Worm (Caenorhabditis elegans): Measurements from ENCODE around the gene ZK593.3.
A peak's percentile ranks its signal among the peaks of the same experiment; 100 is the strongest.
"Not testable (repeated sequence)": the region's sequence is repeated elsewhere in the genome, so short reads cannot be mapped to it uniquely, and the experiment has no call there.

Gene ZK593.3

DNA sequence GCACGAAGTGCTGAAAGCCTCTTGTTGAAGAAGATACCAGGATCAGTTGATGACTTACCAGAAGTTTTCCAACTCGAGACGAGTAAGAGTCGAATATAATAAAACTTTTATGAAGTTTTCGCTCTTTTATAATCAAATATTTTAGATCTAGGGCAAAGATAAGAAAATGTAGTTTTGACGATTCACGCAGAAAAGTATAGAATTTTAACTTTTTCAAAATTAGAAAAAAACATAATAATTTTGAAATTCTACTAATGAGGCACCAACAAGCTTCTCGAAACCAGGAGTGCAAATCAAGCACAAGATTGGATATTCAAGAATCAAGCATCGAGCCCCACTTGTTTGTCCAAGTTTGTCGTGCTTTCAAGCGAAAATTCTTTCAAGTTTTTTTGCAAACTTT lies 33.3 kb downstream of the ZK593.3 start, which contains the start of gene Y69E1A.1:
Gene Y69E1A.1, minus strand, starts transcription at position 101 of the 400 bp plus-strand sequence.
- TF ChIP-seq ceh-9 (tag; optimal IDR thresholded peaks at IDR 0.05) (no peak), nhr-11 (tag; optimal IDR thresholded peaks at IDR 0.05) (no peak), R02D3.7 (tag; optimal IDR thresholded peaks at IDR 0.05) (no peak)

DNA sequence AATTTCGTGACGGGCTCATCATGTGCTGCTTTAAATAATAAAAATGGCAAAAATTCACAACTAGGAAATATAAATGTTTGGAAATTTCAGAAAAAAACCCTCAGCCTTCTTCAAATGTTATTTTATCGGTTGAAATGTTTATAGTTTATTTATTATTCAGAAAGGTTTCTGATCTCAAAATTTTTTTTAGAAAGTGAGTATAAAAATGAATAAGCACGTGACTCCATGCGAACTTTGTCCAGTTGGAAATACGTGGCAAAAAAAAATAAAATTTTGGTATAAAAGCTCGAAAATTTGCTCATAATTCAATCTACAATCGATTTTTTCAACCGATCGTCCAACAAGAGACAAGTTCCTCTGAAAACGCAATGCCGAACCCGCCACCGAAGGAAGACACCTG lies 34.0 kb downstream of the ZK593.3 start, which contains the start of gene nsph-3.1:
Gene nsph-3.1, plus strand, starts transcription at position 301 of the 400 bp plus-strand sequence.
- no peak for TF ChIP-seq ceh-28 (tag; optimal IDR thresholded peaks at IDR 0.05)
- no peak for TF ChIP-seq mdl-1 (tag; optimal IDR thresholded peaks at IDR 0.05)
- no peak for TF ChIP-seq ceh-9 (tag; optimal IDR thresholded peaks at IDR 0.05)
- TF ChIP-seq unc-39 (tag; optimal IDR thresholded peaks at IDR 0.05) = no peak
- TF ChIP-seq nhr-25 (tag; optimal IDR thresholded peaks at IDR 0.05) = no peak
- TF ChIP-seq nhr-23 (tag; optimal IDR thresholded peaks at IDR 0.05) = no peak
- no peak for TF ChIP-seq elt-2 (tag; optimal IDR thresholded peaks at IDR 0.05)
- no peak for TF ChIP-seq mml-1 (tag; optimal IDR thresholded peaks at IDR 0.05)
- TF ChIP-seq nhr-67 (tag; optimal IDR thresholded peaks at IDR 0.05) = no peak
- TF ChIP-seq snpc-4 (tag; optimal IDR thresholded peaks at IDR 0.05) = no peak
- TF ChIP-seq elt-3 (tag; optimal IDR thresholded peaks at IDR 0.05) = no peak
- TF ChIP-seq R02D3.7 (tag; optimal IDR thresholded peaks at IDR 0.05) = no peak
- no peak for TF ChIP-seq zag-1 (tag; optimal IDR thresholded peaks at IDR 0.05)
- no peak for TF ChIP-seq nhr-77 (tag; optimal IDR thresholded peaks at IDR 0.05)
- TF ChIP-seq fkh-10 (GFP tag; optimal IDR thresholded peaks at IDR 0.05) = no peak
- no peak for TF ChIP-seq aly-2 (tag; optimal IDR thresholded peaks at IDR 0.05)
- no peak for TF ChIP-seq pha-4 (tag; optimal IDR thresholded peaks at IDR 0.05)
- no peak for TF ChIP-seq egl-27 (tag; optimal IDR thresholded peaks at IDR 0.05)
- no peak for TF ChIP-seq ama-1 (optimal IDR thresholded peaks at IDR 0.05)

DNA sequence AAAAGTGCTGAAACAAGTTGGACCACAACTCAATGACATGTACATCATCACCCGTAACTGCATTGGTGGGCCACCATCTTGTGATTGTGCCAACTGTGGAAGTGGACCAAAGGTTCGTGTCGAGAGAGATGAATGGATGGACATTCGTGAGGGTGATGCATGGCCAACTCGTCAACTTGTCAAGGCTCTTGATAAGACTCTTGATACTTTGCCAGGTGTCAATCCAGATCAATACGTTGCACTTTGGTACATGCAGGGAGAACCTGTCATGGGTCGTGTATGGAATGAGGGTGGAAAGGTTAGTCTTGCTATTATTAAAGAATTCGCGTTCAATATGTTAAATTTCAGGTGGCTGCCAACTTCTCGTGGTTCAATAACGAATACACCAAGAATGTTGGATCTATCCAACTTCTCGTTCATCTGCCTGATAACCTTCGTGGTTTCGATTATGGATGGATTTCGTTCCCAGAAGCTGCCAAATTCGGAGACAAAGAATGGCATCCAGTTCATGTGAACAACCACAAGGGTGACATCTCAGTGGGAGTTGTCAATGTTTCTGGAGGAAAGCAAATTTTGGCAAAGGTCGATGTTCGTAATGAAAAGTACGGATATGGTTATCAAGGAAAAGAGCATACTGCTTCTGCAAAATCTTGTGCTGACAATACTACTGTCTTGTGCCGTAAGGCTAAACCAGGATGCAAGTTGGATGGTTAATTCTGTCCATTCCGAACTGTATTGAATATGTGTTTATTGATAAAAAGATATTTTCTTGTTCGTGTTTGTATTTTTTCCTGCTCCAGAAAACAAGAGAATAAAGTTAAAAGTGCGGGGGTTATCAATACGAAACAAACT lies 35.1 kb downstream of the ZK593.3 start:
- TF ChIP-seq tbx-2 (tag; optimal IDR thresholded peaks at IDR 0.05) (no peak), eor-1 (tag; optimal IDR thresholded peaks at IDR 0.05) (no peak), nhr-67 (tag; optimal IDR thresholded peaks at IDR 0.05) (no peak), nhr-43 (tag; optimal IDR thresholded peaks at IDR 0.05; ENCODE audit: poor library complexity, severe bottlenecking) (peak; percentile 41)

DNA sequence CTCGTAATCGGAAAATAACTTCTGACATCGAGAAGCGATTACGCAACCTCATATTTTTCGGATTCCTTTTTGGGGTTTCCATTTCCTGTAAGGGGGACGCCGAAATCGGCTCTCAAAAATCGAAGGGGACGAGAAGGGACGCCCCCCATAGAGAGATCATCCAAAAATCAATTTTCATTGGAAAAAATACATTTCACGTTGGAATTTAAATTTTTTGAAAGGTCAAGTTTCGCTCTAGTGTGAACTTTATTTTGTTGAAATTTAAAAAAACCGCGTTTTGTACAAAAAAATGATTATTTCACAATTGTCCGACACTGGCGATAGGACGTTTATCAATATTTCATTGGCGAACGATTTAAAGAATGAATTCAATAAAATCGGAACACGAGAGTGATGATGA lies 36.5 kb downstream of the ZK593.3 start, which contains the start of gene Y69E1A.3:
Gene Y69E1A.3, plus strand, starts transcription at position 301 of the 400 bp plus-strand sequence.
- TF ChIP-seq egl-27 (tag; optimal IDR thresholded peaks at IDR 0.05) (no peak), ceh-16 (tag; optimal IDR thresholded peaks at IDR 0.05) (no peak), lsy-12 (tag; optimal IDR thresholded peaks at IDR 0.05) (no peak), lin-15B (tag; optimal IDR thresholded peaks at IDR 0.05) (no peak), nhr-43 (tag; optimal IDR thresholded peaks at IDR 0.05; ENCODE audit: poor library complexity, severe bottlenecking) (no peak)

DNA sequence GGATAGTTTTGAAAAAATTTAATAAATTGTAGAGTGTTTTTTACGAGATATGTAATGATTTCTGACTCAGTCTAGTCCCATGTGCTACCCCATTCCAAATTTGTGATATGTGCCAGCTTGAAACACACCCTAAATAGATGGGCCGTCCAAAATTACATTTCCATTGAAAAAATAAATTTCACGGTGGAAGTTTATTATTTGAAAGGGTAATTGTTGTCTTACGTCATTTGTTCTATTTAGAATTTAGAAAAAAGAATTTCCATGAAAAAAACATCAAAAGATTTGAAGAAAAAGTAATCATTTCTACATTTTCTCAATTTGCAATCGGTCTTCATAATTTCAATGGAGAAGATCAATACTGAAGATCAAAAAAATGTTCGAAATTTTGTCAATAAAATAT lies 39.5 kb downstream of the ZK593.3 start, which contains the start of gene Y69E1A.4:
Gene Y69E1A.4, plus strand, starts transcription at position 301 of the 400 bp plus-strand sequence.
- not testable (repeated sequence) for TF ChIP-seq nhr-23 (tag; optimal IDR thresholded peaks at IDR 0.05); nfya-1 (tag; optimal IDR thresholded peaks at IDR 0.05; ENCODE audit: insufficient read depth); daf-12 (tag; optimal IDR thresholded peaks at IDR 0.05)

DNA sequence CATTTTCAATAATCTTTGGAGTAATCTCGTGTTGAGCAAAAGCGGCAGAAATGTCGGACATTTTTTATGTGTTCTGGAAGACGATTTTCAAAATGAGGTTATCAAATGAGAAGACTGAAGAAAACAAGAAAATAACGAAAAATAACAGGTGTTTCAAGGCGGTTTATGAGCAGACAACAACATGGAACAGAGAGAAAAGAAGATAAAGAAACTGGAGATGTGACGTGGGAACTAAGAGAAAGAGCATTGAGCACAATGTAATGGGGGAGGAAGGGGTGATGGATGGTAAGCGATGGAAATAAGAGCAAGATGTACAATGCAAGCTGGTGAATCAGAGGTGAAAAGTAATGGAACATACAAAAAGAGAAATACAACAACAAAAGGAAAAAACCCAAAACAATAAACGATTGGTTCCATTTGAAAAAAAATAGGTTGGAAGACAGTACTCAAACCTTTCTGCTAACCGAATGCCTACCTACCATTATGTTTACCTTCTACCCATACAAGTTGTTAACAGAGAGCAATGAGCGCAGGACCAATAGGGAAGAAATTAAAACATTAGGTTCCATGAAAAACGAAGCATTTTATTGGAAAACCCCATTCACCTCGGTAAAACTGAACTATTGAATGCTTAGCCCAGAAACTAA lies 42.2 kb downstream of the ZK593.3 start, which contains the start of gene Y69E1A.5:
Gene Y69E1A.5, minus strand, starts transcription at position 73 of the 647 bp plus-strand sequence.
- TF ChIP-seq daf-12 (tag; optimal IDR thresholded peaks at IDR 0.05) (no peak), sea-2 (GFP tag; optimal IDR thresholded peaks at IDR 0.05) (no peak)
